Worm (Caenorhabditis elegans): Measurements from ENCODE around the gene atg-16.2.
A peak's percentile ranks its signal among the peaks of the same experiment; 100 is the strongest.

The atg-16.2 gene

DNA sequence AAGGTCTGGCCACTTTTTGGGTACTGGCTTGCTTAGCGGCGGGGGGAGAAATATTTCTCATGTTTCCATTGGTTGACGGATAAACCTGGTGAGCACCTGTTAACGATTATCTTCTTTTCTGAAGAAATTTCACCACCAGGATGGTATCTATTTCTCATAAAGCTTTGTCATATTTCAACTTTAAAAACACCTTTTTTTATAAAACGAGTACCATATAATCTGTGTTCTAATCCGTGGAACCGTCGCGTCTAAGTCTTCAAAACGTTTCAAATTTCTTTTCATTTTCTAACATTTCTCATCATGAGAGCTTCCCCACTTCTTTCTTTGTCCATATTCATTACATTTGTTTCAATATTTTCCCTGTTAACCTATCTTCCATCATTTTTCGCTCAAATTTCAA is 27.2 kb downstream of the atg-16.2 start, which contains the start of gene col-75:
Gene col-75 (plus strand): TSS at position 301 of the 400 bp plus-strand sequence.
- TF ChIP-seq C34F6.9 (tag; optimal IDR thresholded peaks at IDR 0.05) (no peak), lin-13 (GFP tag; optimal IDR thresholded peaks at IDR 0.05) (no peak), snpc-4 (tag; optimal IDR thresholded peaks at IDR 0.05) (no peak), nhr-21 (tag; optimal IDR thresholded peaks at IDR 0.05) (no peak), nhr-129 (tag; optimal IDR thresholded peaks at IDR 0.05) (no peak), ama-1 (optimal IDR thresholded peaks at IDR 0.05) (no peak), nhr-11 (tag; optimal IDR thresholded peaks at IDR 0.05) (no peak), unc-39 (tag; optimal IDR thresholded peaks at IDR 0.05) (no peak), ztf-4 (tag; optimal IDR thresholded peaks at IDR 0.05) (no peak), R02D3.7 (tag; optimal IDR thresholded peaks at IDR 0.05) (no peak), ztf-1 (GFP tag; conservative IDR thresholded peaks at IDR 0.05) (no peak), sem-4 (tag; optimal IDR thresholded peaks at IDR 0.05) (no peak)

DNA sequence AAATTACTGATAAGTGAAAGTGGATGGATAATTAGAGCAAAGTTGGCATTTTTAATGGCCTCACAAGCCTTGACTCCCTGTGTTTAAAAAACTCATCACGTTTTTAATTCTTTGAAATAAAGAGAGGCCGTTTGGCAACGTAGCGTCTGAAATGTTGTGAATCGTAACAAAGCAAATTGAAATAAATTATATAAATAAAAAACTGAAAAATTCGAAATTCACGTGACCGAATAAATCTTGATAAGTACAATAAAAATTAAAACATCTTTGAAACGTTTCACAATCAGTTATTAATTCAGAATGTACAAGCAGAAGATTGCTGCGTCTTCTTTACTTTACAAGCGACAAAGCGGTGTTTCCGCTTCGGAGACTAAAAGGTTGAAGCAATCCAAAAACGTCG is 30.4 kb downstream of the atg-16.2 start, which contains the start of gene K03H9.3:
Gene K03H9.3 (plus strand): TSS at position 301 of the 400 bp plus-strand sequence.
- TF ChIP-seq zag-1 (tag; optimal IDR thresholded peaks at IDR 0.05) = no peak
- TF ChIP-seq ztf-1 (GFP tag; conservative IDR thresholded peaks at IDR 0.05) = no peak
- TF ChIP-seq R02D3.7 (tag; optimal IDR thresholded peaks at IDR 0.05) = no peak

DNA sequence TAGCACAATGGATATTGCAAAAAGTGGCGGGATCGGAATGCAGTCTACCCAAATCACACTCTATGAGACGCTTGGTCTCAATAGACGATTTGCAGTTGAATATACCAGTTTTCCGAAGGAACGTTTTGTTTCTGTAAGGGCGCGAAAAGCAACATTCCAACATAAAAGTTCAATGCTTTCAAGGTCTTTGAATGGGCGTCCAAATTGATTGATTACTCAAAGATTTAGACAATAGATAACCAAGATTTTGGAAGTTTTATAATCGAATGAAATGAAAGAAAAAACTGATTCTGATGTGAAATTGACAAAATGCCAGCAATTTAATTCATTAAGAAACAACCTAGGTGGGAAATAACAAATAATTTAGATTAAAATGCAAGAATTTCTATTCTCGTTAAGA is 34.0 kb downstream of the atg-16.2 start:
- TF ChIP-seq blmp-1 (tag; optimal IDR thresholded peaks at IDR 0.05; ENCODE audit: insufficient read depth) (peak; percentile 1), elt-3 (tag; optimal IDR thresholded peaks at IDR 0.05) (no peak), unc-62 (GFP tag; optimal IDR thresholded peaks at IDR 0.05) (no peak), gmeb-1 (tag; optimal IDR thresholded peaks at IDR 0.05) (no peak), dmd-4 (tag; optimal IDR thresholded peaks at IDR 0.05) (no peak), unc-39 (tag; optimal IDR thresholded peaks at IDR 0.05) (no peak), egl-27 (tag; optimal IDR thresholded peaks at IDR 0.05) (no peak), ceh-16 (tag; optimal IDR thresholded peaks at IDR 0.05) (peak; percentile 80), nhr-25 (tag; optimal IDR thresholded peaks at IDR 0.05) (peak; percentile 33), nhr-237 (tag; optimal IDR thresholded peaks at IDR 0.05) (no peak), sma-9 (GFP tag; optimal IDR thresholded peaks at IDR 0.05) (no peak), sma-9 (tag; optimal IDR thresholded peaks at IDR 0.05) (no peak)

DNA sequence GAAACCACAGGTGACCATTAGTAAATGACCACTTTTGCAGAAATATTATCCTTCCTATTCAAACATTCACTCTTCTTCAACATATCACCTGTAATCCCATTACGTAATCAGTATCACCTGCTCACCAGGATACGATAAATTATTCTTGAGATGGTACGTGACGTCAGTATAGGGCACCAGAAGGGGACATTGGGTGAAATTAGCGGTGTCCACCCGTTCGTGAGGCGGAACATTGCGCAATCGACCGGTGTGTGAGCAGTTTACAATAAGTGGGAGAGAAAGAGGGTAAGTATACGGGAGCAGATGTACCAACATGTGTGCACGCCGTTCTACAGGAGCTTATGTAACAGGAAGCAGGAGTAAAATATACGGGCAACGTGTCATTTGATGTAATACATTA is 35.2 kb downstream of the atg-16.2 start:
- TF ChIP-seq nhr-237 (tag; optimal IDR thresholded peaks at IDR 0.05) (no peak), ztf-4 (tag; optimal IDR thresholded peaks at IDR 0.05) (no peak), elt-1 (tag; optimal IDR thresholded peaks at IDR 0.05) (no peak), Y55F3AM.14 (GFP tag; optimal IDR thresholded peaks at IDR 0.05) (no peak), nhr-129 (tag; optimal IDR thresholded peaks at IDR 0.05) (no peak), unc-62 (GFP tag; optimal IDR thresholded peaks at IDR 0.05) (no peak), unc-55 (GFP tag; optimal IDR thresholded peaks at IDR 0.05) (no peak), ztf-1 (GFP tag; conservative IDR thresholded peaks at IDR 0.05) (no peak), gmeb-1 (tag; optimal IDR thresholded peaks at IDR 0.05) (no peak)

DNA sequence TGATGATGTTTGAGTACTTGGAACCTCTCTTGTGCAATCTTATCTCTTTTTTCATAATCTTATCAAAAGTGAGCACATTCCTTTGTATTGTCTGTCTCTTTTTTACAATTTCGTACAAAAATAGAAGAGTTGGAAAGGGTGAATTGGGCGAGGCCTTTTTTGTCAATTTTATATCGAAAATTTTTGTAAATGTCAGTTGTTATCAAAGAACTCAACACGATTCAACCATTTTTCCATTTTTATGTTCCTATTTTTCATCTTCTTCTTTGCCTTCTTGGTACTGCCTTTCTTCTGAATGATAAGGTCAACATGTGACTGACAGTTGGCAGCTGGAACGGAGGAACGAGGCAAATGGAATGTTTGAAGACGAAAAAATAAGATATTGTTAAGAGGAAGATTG is 39.4 kb downstream of the atg-16.2 start:
- TF ChIP-seq fos-1 (tag; optimal IDR thresholded peaks at IDR 0.05) = peak; percentile 64
- TF ChIP-seq dmd-4 (tag; optimal IDR thresholded peaks at IDR 0.05) = no peak
- no peak for TF ChIP-seq aly-2 (tag; optimal IDR thresholded peaks at IDR 0.05)
- no peak for TF ChIP-seq nhr-10 (tag; optimal IDR thresholded peaks at IDR 0.05)
- no peak for TF ChIP-seq ZK546.5 (tag; optimal IDR thresholded peaks at IDR 0.05)
- no peak for TF ChIP-seq egl-27 (tag; optimal IDR thresholded peaks at IDR 0.05)
- peak; percentile 49 for TF ChIP-seq sma-9 (GFP tag; optimal IDR thresholded peaks at IDR 0.05)
- TF ChIP-seq sma-9 (tag; optimal IDR thresholded peaks at IDR 0.05) = no peak
- TF ChIP-seq F13H6.1 (tag; optimal IDR thresholded peaks at IDR 0.05) = peak; percentile 40
- peak; percentile 15 for TF ChIP-seq gmeb-1 (tag; optimal IDR thresholded peaks at IDR 0.05)
- TF ChIP-seq R02D3.7 (tag; optimal IDR thresholded peaks at IDR 0.05) = no peak
- TF ChIP-seq crh-2 (tag; optimal IDR thresholded peaks at IDR 0.05) = peak; percentile 20
- TF ChIP-seq ama-1 (optimal IDR thresholded peaks at IDR 0.05) = no peak

Measured in whole organism, L2 larva.